Worm (Caenorhabditis elegans) whole organism, young adult: ENCODE data around the gene T25E4.2.

Experiments
- B0019.2 ChIP-seq: fragments of 200-800 bp; sonication (Bioruptor generic); conservative IDR thresholded peaks from 2 replicates; pipeline ENCODE4 v1.3.6; 2022; ENCODE audit warnings: missing genetic modification reagents, missing genetic modification characterization, missing compliant biosample characterization
- B0035.1 ChIP-seq: sonication (generic microtip); optimal IDR thresholded peaks from 2 replicates; lab custom pipeline; 2016; ENCODE audit warnings: missing genetic modification characterization, mild to moderate bottlenecking, missing compliant biosample characterization, missing genotype, missing genetic modification reagents
- B0261.1 ChIP-seq: sonication (generic microtip); optimal IDR thresholded peaks from 2 replicates; lab custom pipeline; 2016; ENCODE audit warnings: mild to moderate bottlenecking, missing genetic modification characterization, moderate library complexity, missing compliant biosample characterization
- B0336.3 ChIP-seq: fragments of 200-800 bp; sonication (Bioruptor generic); IDR thresholded peaks from 2 replicates; pipeline ENCODE4 v1.3.6; 2022; ENCODE audit warnings: missing genetic modification characterization, missing compliant biosample characterization
- C06A6.2 ChIP-seq: fragments of 200-800 bp; sonication (Bioruptor generic); conservative IDR thresholded peaks from 2 replicates; pipeline ENCODE4 v1.3.6; 2022; ENCODE audit warnings: missing genetic modification characterization, missing compliant biosample characterization
- C17E4.6 ChIP-seq: fragments of 200-800 bp; sonication (Bioruptor generic); IDR thresholded peaks from 2 replicates; pipeline ENCODE4 v1.3.6; 2022; ENCODE audit warnings: missing genetic modification reagents, missing genetic modification characterization, missing compliant biosample characterization
- F23B12.7 ChIP-seq: sonication (generic microtip); optimal IDR thresholded peaks from 2 replicates; lab custom pipeline; 2017; ENCODE audit warnings: missing genetic modification characterization, mild to moderate bottlenecking, missing compliant biosample characterization, antibody characterized with exemption, moderate library complexity; ENCODE audit not compliant: insufficient read depth
- F33H1.4 ChIP-seq: fragments of 200-800 bp; sonication (Bioruptor generic); IDR thresholded peaks from 2 replicates; pipeline ENCODE4 v1.3.6; 2022; ENCODE audit warnings: missing genetic modification reagents, missing genetic modification characterization, missing compliant biosample characterization
- F37B4.10 ChIP-seq: fragments of 200-800 bp; sonication (Bioruptor generic); IDR thresholded peaks from 2 replicates; pipeline ENCODE4 v1.3.6; 2022; ENCODE audit warnings: missing genetic modification characterization, missing compliant biosample characterization
- Y79H2A.3 ChIP-seq: fragments of 200-800 bp; sonication (Bioruptor generic); conservative IDR thresholded peaks from 2 replicates; pipeline ENCODE4 v1.3.6; 2022; ENCODE audit warnings: missing genetic modification reagents, missing genetic modification characterization, missing compliant biosample characterization
- ama-1 ChIP-seq, 3 experiments: fragments of 150-350 bp in 1 of 3; sonication (generic microtip) in 2 of 3; optimal IDR thresholded peaks; 2 replicates each; lab custom pipeline; 2014 to 2018; ENCODE audit warnings: missing biosample characterization in 2 of 3, missing genetic modification characterization in 2 of 3, missing genetic modification reagents in 2 of 3
- bed-1 ChIP-seq: fragments of 200-800 bp; sonication (Bioruptor generic); IDR thresholded peaks from 2 replicates; pipeline ENCODE4 v1.3.6; 2022; ENCODE audit warnings: missing genetic modification reagents, missing genetic modification characterization, missing compliant biosample characterization
- bed-2 ChIP-seq: fragments of 200-800 bp; sonication (Bioruptor generic); IDR thresholded peaks from 2 replicates; pipeline ENCODE4 v1.3.6; 2022; ENCODE audit warnings: missing genetic modification reagents, missing genetic modification characterization, missing compliant biosample characterization
- ccch-3 ChIP-seq: fragments of 200-800 bp; sonication (Bioruptor generic); optimal IDR thresholded peaks from 2 replicates; lab custom pipeline; 2018; ENCODE audit warnings: mild to moderate bottlenecking, missing genetic modification characterization, missing compliant biosample characterization
- cebp-2 ChIP-seq: fragments of 200-800 bp; sonication (Bioruptor generic); IDR thresholded peaks from 2 replicates; pipeline ENCODE4 v1.3.6; 2022; ENCODE audit warnings: missing genetic modification characterization, missing compliant biosample characterization
- ceh-100 ChIP-seq: fragments of 200-800 bp; sonication (Bioruptor generic); IDR thresholded peaks from 2 replicates; pipeline ENCODE4 v1.3.6; 2022; ENCODE audit warnings: missing genetic modification reagents, missing genetic modification characterization, missing compliant biosample characterization
- ceh-27 ChIP-seq: fragments of 200-800 bp; sonication (Bioruptor generic); optimal IDR thresholded peaks from 2 replicates; lab custom pipeline; 2018; ENCODE audit warnings: mild to moderate bottlenecking, missing genetic modification characterization, moderate library complexity, missing compliant biosample characterization
- ceh-58 ChIP-seq: fragments of 200-800 bp; sonication (Bioruptor generic); IDR thresholded peaks from 2 replicates; pipeline ENCODE4 v1.3.6; 2022; ENCODE audit warnings: missing genetic modification characterization, missing compliant biosample characterization
- dox-1 ChIP-seq: fragments of 200-800 bp; sonication (Bioruptor generic); IDR thresholded peaks from 2 replicates; pipeline ENCODE4 v1.3.6; 2022; ENCODE audit warnings: missing genetic modification reagents, missing genetic modification characterization, missing compliant biosample characterization
- dpff-1 ChIP-seq: sonication (generic microtip); optimal IDR thresholded peaks from 2 replicates; lab custom pipeline; 2017; ENCODE audit warnings: mild to moderate bottlenecking, missing genetic modification characterization, missing compliant biosample characterization
- efl-1 ChIP-seq: fragments of 150-350 bp; optimal IDR thresholded peaks from 2 replicates; lab custom pipeline; 2014; ENCODE audit warnings: missing biosample characterization, missing genetic modification reagents, missing genetic modification characterization
- egl-18 ChIP-seq: fragments of 200-800 bp; sonication (Bioruptor generic); IDR thresholded peaks from 2 replicates; pipeline ENCODE4 v1.3.6; 2022; ENCODE audit warnings: missing genetic modification reagents, missing genetic modification characterization, missing compliant biosample characterization
- egrh-3 ChIP-seq: fragments of 200-800 bp; sonication (Bioruptor generic); IDR thresholded peaks from 2 replicates; pipeline ENCODE4 v1.3.6; 2022; ENCODE audit warnings: missing genetic modification reagents, missing genetic modification characterization, missing compliant biosample characterization
- ets-4 ChIP-seq: fragments of 200-800 bp; sonication (Bioruptor generic); optimal IDR thresholded peaks from 2 replicates; lab custom pipeline; 2018; ENCODE audit warnings: mild to moderate bottlenecking, missing genetic modification characterization, missing compliant biosample characterization
- hlh-12 ChIP-seq: sonication (generic microtip); optimal IDR thresholded peaks from 2 replicates; lab custom pipeline; 2016; ENCODE audit warnings: missing genetic modification characterization, missing compliant biosample characterization
- hmg-20 ChIP-seq: fragments of 200-800 bp; sonication (Bioruptor generic); IDR thresholded peaks from 2 replicates; pipeline ENCODE4 v1.3.6; 2022; ENCODE audit warnings: missing genetic modification reagents, missing genetic modification characterization, missing compliant biosample characterization
- hsf-1 ChIP-seq: fragments of 200-800 bp; sonication (Bioruptor generic); IDR thresholded peaks from 2 replicates; pipeline ENCODE4 v1.3.6; 2022; ENCODE audit warnings: missing genetic modification reagents, missing genetic modification characterization, missing compliant biosample characterization
- lin-54 ChIP-seq: fragments of 200-800 bp; sonication (Bioruptor generic); optimal IDR thresholded peaks from 2 replicates; lab custom pipeline; 2018; ENCODE audit warnings: mild to moderate bottlenecking, missing genetic modification characterization, missing compliant biosample characterization
- lsl-1 ChIP-seq: fragments of 200-800 bp; sonication (Bioruptor generic); optimal IDR thresholded peaks from 2 replicates; lab custom pipeline; 2018; ENCODE audit warnings: mild to moderate bottlenecking, missing genetic modification characterization, moderate library complexity, missing compliant biosample characterization
- madf-10 ChIP-seq: sonication (generic microtip); optimal IDR thresholded peaks from 2 replicates; lab custom pipeline; 2016; ENCODE audit warnings: mild to moderate bottlenecking, missing genetic modification characterization, missing compliant biosample characterization
- madf-3 ChIP-seq: fragments of 200-800 bp; sonication (Bioruptor generic); IDR thresholded peaks from 2 replicates; pipeline ENCODE4 v1.3.6; 2022; ENCODE audit warnings: missing genetic modification reagents, missing genetic modification characterization, missing compliant biosample characterization
- mcd-1 ChIP-seq: fragments of 200-800 bp; sonication (Bioruptor generic); IDR thresholded peaks from 2 replicates; pipeline ENCODE4 v1.3.6; 2022; ENCODE audit warnings: missing genetic modification reagents, missing genetic modification characterization, missing compliant biosample characterization
- nfya-2 ChIP-seq: fragments of 200-800 bp; sonication (Bioruptor generic); IDR thresholded peaks from 2 replicates; pipeline ENCODE4 v1.3.6; 2022; ENCODE audit warnings: missing genetic modification reagents, missing genetic modification characterization, missing compliant biosample characterization
- nhr-80 ChIP-seq: sonication (generic microtip); optimal IDR thresholded peaks from 2 replicates; lab custom pipeline; 2016; ENCODE audit warnings: missing genetic modification characterization, missing compliant biosample characterization
- nhr-90 ChIP-seq: sonication (generic microtip); optimal IDR thresholded peaks from 2 replicates; lab custom pipeline; 2016; ENCODE audit warnings: missing genotype, mild to moderate bottlenecking, missing genetic modification characterization, missing compliant biosample characterization
- pha-4 ChIP-seq: fragments of 150-350 bp; sonication (generic microtip); optimal IDR thresholded peaks from 2 replicates; lab custom pipeline; 2014; ENCODE audit warnings: missing biosample characterization, missing genetic modification reagents, missing genetic modification characterization
- sdz-38 ChIP-seq: sonication (generic microtip); optimal IDR thresholded peaks from 2 replicates; lab custom pipeline; 2016; ENCODE audit warnings: missing genotype, missing genetic modification characterization, missing compliant biosample characterization
- snpc-1.3 ChIP-seq: sonication (generic microtip); optimal IDR thresholded peaks from 2 replicates; lab custom pipeline; 2017; ENCODE audit warnings: missing genetic modification characterization, mild to moderate bottlenecking, missing compliant biosample characterization, antibody characterized with exemption, moderate library complexity, missing genotype, missing genetic modification reagents; ENCODE audit not compliant: insufficient read depth
- snpc-4 ChIP-seq, 5 experiments: fragments of 150-350 bp in 1 of 5; sonication (generic microtip) in 4 of 5; optimal IDR thresholded peaks; 2 replicates each; lab custom pipeline; 2014 to 2018; ENCODE audit warnings: missing genetic modification characterization in 5 of 5, missing biosample characterization in 3 of 5, antibody characterized with exemption in 2 of 5, mild to moderate bottlenecking in 2 of 5, missing compliant biosample characterization in 2 of 5, missing genotype in 2 of 5, moderate library complexity in 2 of 5, missing genetic modification reagents in 1 of 5
- somi-1 ChIP-seq: fragments of 200-800 bp; sonication (Bioruptor generic); optimal IDR thresholded peaks from 2 replicates; lab custom pipeline; 2018; ENCODE audit warnings: mild to moderate bottlenecking, missing genetic modification characterization, missing compliant biosample characterization
- tbp1 ChIP-seq: fragments of 200-800 bp; sonication (Bioruptor generic); optimal IDR thresholded peaks from 2 replicates; lab custom pipeline; 2018; ENCODE audit warnings: mild to moderate bottlenecking, missing genetic modification characterization, missing compliant biosample characterization
- unc-130 ChIP-seq: sonication (generic microtip); optimal IDR thresholded peaks from 2 replicates; lab custom pipeline; 2016; ENCODE audit warnings: missing genetic modification reagents, missing genetic modification characterization, missing compliant biosample characterization
- unc-62 ChIP-seq: fragments of 150-350 bp; optimal IDR thresholded peaks from 2 replicates; lab custom pipeline; 2014; ENCODE audit warnings: missing biosample characterization, missing genetic modification reagents, missing genetic modification characterization
- xnd-1 ChIP-seq: sonication (generic microtip); optimal IDR thresholded peaks from 2 replicates; lab custom pipeline; 2016; ENCODE audit warnings: missing genotype, missing genetic modification reagents, missing genetic modification characterization, missing compliant biosample characterization
- ztf-18 ChIP-seq: sonication (generic microtip); optimal IDR thresholded peaks from 2 replicates; lab custom pipeline; 2016; ENCODE audit warnings: missing genotype, mild to moderate bottlenecking, missing genetic modification characterization, missing compliant biosample characterization

Gene T25E4.2

DNA sequence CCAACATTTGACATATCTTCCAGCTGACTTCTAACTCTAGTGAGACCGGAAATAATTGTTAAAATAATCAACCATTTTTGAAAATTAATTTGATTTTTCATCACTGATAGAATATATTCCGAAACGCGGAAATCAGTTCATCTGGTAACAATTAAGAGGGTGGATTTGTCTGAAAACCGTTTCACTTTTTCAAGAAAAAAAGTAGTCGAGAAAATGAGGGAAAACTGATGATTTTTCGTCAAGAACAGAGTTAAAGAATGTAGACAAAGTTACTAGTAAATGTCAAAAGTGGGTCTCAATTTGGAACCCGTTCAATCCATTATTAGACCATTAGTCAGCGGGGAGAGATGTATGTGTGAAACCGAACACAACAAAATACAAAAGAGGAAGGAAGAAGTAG lies 21.0 kb upstream of the T25E4.2 start, which contains the start of gene C17G10.6:
Gene C17G10.6, minus strand, starts transcription at position 101 of the 400 bp plus-strand sequence.
- TF ChIP-seq nhr-80 (tag; lab: Kevin White, UChicago) (no peak), dox-1 (no peak), ets-4 (GFP tag; lab: Kevin White, UChicago) (no peak), lsl-1 (GFP tag; lab: Kevin White, UChicago) (no peak)
- TF ChIP-seq, all 124 proteins: peak for 0

DNA sequence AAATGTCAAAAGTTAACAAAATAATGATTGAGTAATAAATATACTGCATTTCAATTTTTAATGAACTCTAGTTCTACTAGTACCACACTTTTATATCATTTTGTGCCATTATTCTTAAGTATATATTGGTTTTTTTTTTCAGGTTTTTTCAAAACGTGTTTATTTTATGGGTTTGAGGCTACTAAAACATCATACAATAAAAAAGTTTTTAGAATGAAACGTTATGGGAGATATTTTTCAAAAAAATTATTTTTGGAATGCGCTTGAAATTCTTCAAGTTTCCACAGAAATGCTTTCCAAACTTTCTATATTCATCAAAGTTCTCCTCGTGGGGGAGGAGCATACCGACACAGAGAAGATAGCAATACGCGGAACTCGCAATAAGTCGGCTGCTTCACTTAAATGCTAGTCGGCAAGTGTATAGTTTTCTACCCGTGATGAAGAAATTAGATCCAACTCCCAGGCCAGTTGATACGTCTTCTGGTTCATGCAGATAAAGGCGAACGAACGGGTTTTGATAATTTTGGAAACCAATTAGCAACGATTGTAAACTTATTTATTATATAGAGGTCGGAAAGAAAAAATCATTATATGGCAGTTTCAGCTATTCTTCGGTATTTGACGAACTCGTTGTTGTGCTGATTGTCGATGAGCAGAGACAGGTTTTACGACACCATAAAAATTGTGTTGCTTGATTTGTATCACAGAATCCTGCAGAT lies 17.3 kb upstream of the T25E4.2 start, which contains the start of gene C17G10.10:
Gene C17G10.10, minus strand, starts transcription at position 51 of the 719 bp plus-strand sequence.
- TF ChIP-seq unc-62 (GFP tag; lab: Kevin White, UChicago) (no peak), bed-1 (GFP tag; lab: Robert Waterston, UW) (no peak), tbp1 (GFP tag; lab: Kevin White, UChicago) (peak; percentile 77), lin-54 (peak; percentile 49), unc-130 (GFP tag; lab: Kevin White, UChicago) (no peak), ccch-3 (GFP tag; lab: Kevin White, UChicago) (no peak), B0019.2 (GFP tag; lab: Robert Waterston, UW) (no peak), bed-2 (GFP tag; lab: Robert Waterston, UW) (no peak), C06A6.2 (no peak), ceh-100 (GFP tag; lab: Robert Waterston, UW) (peak; percentile 75), snpc-1.3 (tag; lab: Kevin White, UChicago) (peak; percentile 87), hlh-12 (tag; lab: Kevin White, UChicago) (no peak), C17E4.6 (GFP tag; lab: Robert Waterston, UW) (no peak), B0261.1 (tag; lab: Kevin White, UChicago) (peak; percentile 9), egl-18 (GFP tag; lab: Robert Waterston, UW) (no peak), pha-4 (no peak), dox-1 (peak; percentile 79), F33H1.4 (GFP tag; lab: Robert Waterston, UW) (peak; percentile 53), B0035.1 (tag; lab: Kevin White, UChicago) (no peak), hsf-1 (GFP tag; lab: Robert Waterston, UW) (no peak), F23B12.7 (tag; lab: Kevin White, UChicago) (peak; percentile 77), snpc-4 (GFP tag; optimal IDR thresholded peaks at IDR 0.05; lab: Kevin White, UChicago) (peak; percentile 97), snpc-4 (tag; optimal IDR thresholded peaks at IDR 0.05; lab: Kevin White, UChicago) (peak; percentile 98 to 99 (median 98)), nhr-80 (tag; lab: Kevin White, UChicago) (peak; percentile 59), ceh-58 (GFP tag; lab: Robert Waterston, UW) (no peak), hmg-20 (GFP tag; lab: Robert Waterston, UW) (0 out of 2 replicates have a peak, but pooled peaks have one; percentile 11), cebp-2 (GFP tag; lab: Robert Waterston, UW) (no peak), nhr-90 (tag; lab: Kevin White, UChicago) (no peak), madf-10 (tag; lab: Kevin White, UChicago) (peak; percentile 28), Y79H2A.3 (no peak), B0336.3 (GFP tag; lab: Robert Waterston, UW) (peak; percentile 78), mcd-1 (GFP tag; lab: Robert Waterston, UW) (peak; percentile 64), ama-1 (optimal IDR thresholded peaks at IDR 0.05; lab: Kevin White, UChicago) (peak; percentile 83), ama-1 (GFP tag; optimal IDR thresholded peaks at IDR 0.05; lab: Kevin White, UChicago) (no peak), madf-3 (GFP tag; lab: Robert Waterston, UW) (0 out of 2 replicates have a peak, but pooled peaks have one; percentile 13), ztf-18 (tag; lab: Kevin White, UChicago) (peak; percentile 14), egrh-3 (GFP tag; lab: Robert Waterston, UW) (0 out of 2 replicates have a peak, but pooled peaks have one; percentile 8), ceh-27 (peak; percentile 4), dpff-1 (tag; lab: Kevin White, UChicago) (no peak), somi-1 (GFP tag; lab: Kevin White, UChicago) (no peak), efl-1 (GFP tag; lab: Kevin White, UChicago) (peak; percentile 21), F37B4.10 (GFP tag; lab: Robert Waterston, UW) (no peak), nfya-2 (GFP tag; lab: Robert Waterston, UW) (no peak), sdz-38 (tag; lab: Kevin White, UChicago) (no peak), xnd-1 (tag; lab: Kevin White, UChicago) (peak; percentile 57)
